2 worm cellular contexts compared by ENCODE assay signal in genomic region chrIV:12617934-12618333, ce11.
A peak's percentile ranks its signal among the peaks of the same experiment; 100 is the strongest.
TF ChIP-seq lines count a peak whose summit lies in the region.

No protein-coding gene starts in this region.

TF ChIP-seq in whole organism, L4 larva, 104 proteins besides CTCF, POLR2A, EP300 and RAD21:
- TF ChIP-seq aha-1 (tag; lab: Kevin White, UChicago) (peak; percentile 14), daf-12 (tag; optimal IDR thresholded peaks at IDR 0.05; lab: Kevin White, UChicago) (no peak), lin-38 (GFP tag; IDR thresholded peaks at IDR 0.05; lab: Robert Waterston, UW) (peak; percentile 54)

TF ChIP-seq in whole organism, young adult, 124 proteins besides CTCF, POLR2A, EP300 and RAD21:
- TF ChIP-seq xnd-1 (tag; optimal IDR thresholded peaks at IDR 0.05; lab: Kevin White, UChicago), result peak; percentile 62
- peak; percentile 84 for TF ChIP-seq madf-6 (GFP tag; IDR thresholded peaks at IDR 0.05; lab: Robert Waterston, UW)
- TF ChIP-seq somi-1 (GFP tag; optimal IDR thresholded peaks at IDR 0.05; lab: Kevin White, UChicago), result no peak
- no peak for TF ChIP-seq F57A8.1 (GFP tag; optimal IDR thresholded peaks at IDR 0.05; lab: Kevin White, UChicago)
- no peak for TF ChIP-seq sdz-38 (tag; optimal IDR thresholded peaks at IDR 0.05; lab: Kevin White, UChicago)
- TF ChIP-seq B0019.2 (GFP tag; conservative IDR thresholded peaks at IDR 0.05; lab: Robert Waterston, UW), result no peak
- TF ChIP-seq madf-3 (GFP tag; IDR thresholded peaks at IDR 0.05; lab: Robert Waterston, UW), result no peak
- peak; percentile 74 for TF ChIP-seq efl-1 (GFP tag; optimal IDR thresholded peaks at IDR 0.05; lab: Kevin White, UChicago)
- TF ChIP-seq akir-1 (GFP tag; optimal IDR thresholded peaks at IDR 0.05; lab: Kevin White, UChicago), result no peak
TF ChIP-seq in whole organism, young adult: peak in this region for 3.
